Worm (Caenorhabditis elegans) whole organism, mixed stage, embryonic: ENCODE data around the gene M28.4.

Experiments used
- elt-3 ChIP-seq: fragments of 150-350 bp; optimal IDR thresholded peaks from 2 replicates; lab custom pipeline; 2014; ENCODE audit warnings: missing biosample characterization, missing genetic modification characterization
- lin-13 ChIP-seq: fragments of 150-350 bp; optimal IDR thresholded peaks from 2 replicates; lab custom pipeline; 2014; ENCODE audit warnings: missing biosample characterization, missing genetic modification characterization
- lsy-2 ChIP-seq: fragments of 150-350 bp; optimal IDR thresholded peaks from 2 replicates; lab custom pipeline; 2014; ENCODE audit warnings: missing biosample characterization, missing genetic modification characterization
- nhr-12 ChIP-seq: fragments of 150-350 bp; optimal IDR thresholded peaks from 2 replicates; lab custom pipeline; 2014; ENCODE audit warnings: missing biosample characterization, missing genetic modification characterization
- snpc-4 ChIP-seq: fragments of 150-350 bp; optimal IDR thresholded peaks from 2 replicates; lab custom pipeline; 2014; ENCODE audit warnings: missing biosample characterization, missing genetic modification characterization
- ztf-11 ChIP-seq: fragments of 150-350 bp; optimal IDR thresholded peaks from 2 replicates; lab custom pipeline; 2014; ENCODE audit warnings: missing biosample characterization, missing genetic modification characterization

- TF ChIP-seq lsy-2 (tag; lab: Kevin White, UChicago) (no peak), elt-3 (tag; lab: Kevin White, UChicago) (no peak), lin-13 (tag; lab: Kevin White, UChicago) (no peak), ztf-11 (no peak), snpc-4 (no peak), nhr-12 (no peak)
These were observed 10.1 kb downstream of the M28.4 start for ce11 chrII:10653559-10653958.
